Worm (Caenorhabditis elegans) whole organism, young adult: ENCODE measurements around the gene F52E4.5.

ENCODE experiments used
- ama-1 ChIP-seq, 3 experiments: fragments of 150-350 bp in 1 of 3; sonication (generic microtip) in 2 of 3; optimal IDR thresholded peaks; 2 replicates each; lab custom pipeline; 2014 to 2018; ENCODE audit warnings: missing biosample characterization in 2 of 3, missing genetic modification characterization in 2 of 3, missing genetic modification reagents in 2 of 3
- attf-3 ChIP-seq: fragments of 200-800 bp; sonication (Bioruptor generic); conservative IDR thresholded peaks from 2 replicates; pipeline ENCODE4 v1.3.6; 2022; ENCODE audit warnings: missing genetic modification reagents, missing genetic modification characterization, missing compliant biosample characterization
- ceh-27 ChIP-seq: fragments of 200-800 bp; sonication (Bioruptor generic); optimal IDR thresholded peaks from 2 replicates; lab custom pipeline; 2018; ENCODE audit warnings: mild to moderate bottlenecking, missing genetic modification characterization, moderate library complexity, missing compliant biosample characterization
- dpl-1 ChIP-seq: fragments of 150-350 bp; optimal IDR thresholded peaks from 2 replicates; lab custom pipeline; 2014; ENCODE audit warnings: missing biosample characterization, missing genetic modification reagents, missing genetic modification characterization
- lir-1 ChIP-seq: fragments of 200-800 bp; sonication (Bioruptor generic); conservative IDR thresholded peaks from 2 replicates; pipeline ENCODE4 v1.3.6; 2022; ENCODE audit warnings: missing genetic modification reagents, missing genetic modification characterization, missing compliant biosample characterization
- madf-8 ChIP-seq: fragments of 200-800 bp; sonication (Bioruptor generic); conservative IDR thresholded peaks from 2 replicates; pipeline ENCODE4 v1.3.6; 2022; ENCODE audit warnings: missing genetic modification reagents, missing genetic modification characterization, missing compliant biosample characterization
- snpc-4 ChIP-seq, 5 experiments: fragments of 150-350 bp in 1 of 5; sonication (generic microtip) in 4 of 5; optimal IDR thresholded peaks; 2 replicates each; lab custom pipeline; 2014 to 2018; ENCODE audit warnings: missing genetic modification characterization in 5 of 5, missing biosample characterization in 3 of 5, antibody characterized with exemption in 2 of 5, mild to moderate bottlenecking in 2 of 5, missing compliant biosample characterization in 2 of 5, missing genotype in 2 of 5, moderate library complexity in 2 of 5, missing genetic modification reagents in 1 of 5
- unc-130 ChIP-seq: sonication (generic microtip); optimal IDR thresholded peaks from 2 replicates; lab custom pipeline; 2016; ENCODE audit warnings: missing genetic modification reagents, missing genetic modification characterization, missing compliant biosample characterization

DNA sequence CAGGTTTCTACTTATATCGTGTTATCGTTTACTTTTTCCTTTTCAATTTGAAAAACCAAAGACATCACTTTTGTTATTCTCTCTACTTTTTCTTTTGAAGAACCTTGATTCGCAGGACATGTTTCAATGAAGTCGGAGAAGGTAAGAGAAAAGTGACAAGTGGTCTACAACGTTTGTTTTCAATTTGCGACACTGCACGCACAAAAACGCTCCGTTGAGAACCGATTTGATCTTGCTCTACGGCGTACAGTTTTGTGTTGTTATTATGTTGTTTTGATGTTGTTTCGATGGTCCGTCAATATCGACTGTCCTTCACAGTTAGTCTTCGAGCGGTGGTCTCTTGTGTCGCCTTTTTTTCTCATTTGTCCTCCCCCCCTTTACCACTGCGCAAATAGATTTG, 2.3 kb upstream of the F52E4.5 start, which contains the start of gene pccb-1:
- TF ChIP-seq madf-8 (GFP tag; lab: Robert Waterston, UW) (no peak), snpc-4 (GFP tag; optimal IDR thresholded peaks at IDR 0.05; lab: Kevin White, UChicago) (no peak), snpc-4 (tag; optimal IDR thresholded peaks at IDR 0.05; lab: Kevin White, UChicago) (no peak), ceh-27 (GFP tag; lab: Kevin White, UChicago) (no peak), lir-1 (GFP tag; lab: Robert Waterston, UW) (no peak), ama-1 (optimal IDR thresholded peaks at IDR 0.05; lab: Kevin White, UChicago) (no peak), ama-1 (GFP tag; optimal IDR thresholded peaks at IDR 0.05; lab: Kevin White, UChicago) (no peak), dpl-1 (GFP tag; lab: Kevin White, UChicago) (no peak), unc-130 (GFP tag; lab: Kevin White, UChicago) (no peak), attf-3 (GFP tag; lab: Robert Waterston, UW) (no peak)
